Fruit fly (Drosophila melanogaster): Measurements from ENCODE around the gene CG33160.

DNA sequence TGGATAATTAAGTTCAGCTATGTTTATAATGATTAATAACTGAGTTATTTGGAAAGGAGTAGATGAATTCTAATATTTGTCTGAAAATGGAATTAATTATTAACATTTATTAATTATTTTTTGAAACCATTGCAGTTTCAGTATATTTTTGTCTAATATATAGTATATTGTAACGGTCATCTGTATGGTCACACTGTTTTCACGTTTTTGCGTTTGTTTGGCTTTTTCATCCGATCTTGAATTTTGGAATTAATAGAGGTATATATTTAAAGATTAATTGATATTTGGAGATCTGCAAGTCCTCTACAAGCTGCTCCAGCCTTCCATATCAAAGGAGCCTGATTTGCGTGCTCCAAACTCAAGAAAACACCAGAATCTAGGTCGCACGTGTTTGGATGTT, 37.1 kb downstream of the CG33160 start, which contains the start of the genes CG32278 and CG32281:
- TF ChIP-seq Sin3A (optimal IDR thresholded peaks at IDR 0.05): no peak
- TF ChIP-seq h (optimal IDR thresholded peaks at IDR 0.05): no peak
- no peak for TF ChIP-seq insv (optimal IDR thresholded peaks at IDR 0.05)

All from Kc167 (cell line).